Worm (Caenorhabditis elegans): Measurements from ENCODE around the gene dyf-4.

- TF ChIP-seq ama-1 (optimal IDR thresholded peaks at IDR 0.05) = no peak
- no peak for TF ChIP-seq nhr-90 (tag; optimal IDR thresholded peaks at IDR 0.05; ENCODE audit: poor library complexity)
- no peak for TF ChIP-seq unc-130 (tag; optimal IDR thresholded peaks at IDR 0.05)
- TF ChIP-seq lin-39 (tag; optimal IDR thresholded peaks at IDR 0.05) = no peak
- no peak for TF ChIP-seq aly-2 (tag; optimal IDR thresholded peaks at IDR 0.05)
- no peak for TF ChIP-seq elt-2 (tag; optimal IDR thresholded peaks at IDR 0.05)
- TF ChIP-seq nhr-11 (tag; optimal IDR thresholded peaks at IDR 0.05) = no peak
- no peak for TF ChIP-seq ztf-11 (tag; optimal IDR thresholded peaks at IDR 0.05)
- no peak for TF ChIP-seq skn-1 (tag; optimal IDR thresholded peaks at IDR 0.05)
These were observed 42.3 kb upstream of the dyf-4 start, which contains the start of gene E02A10.4 for ce11 chrV:12567850-12568249.
